Worm (Caenorhabditis elegans) whole organism, late embryonic: ENCODE data around the gene F16H6.9.

Source experiments
- npax-4 ChIP-seq: sonication (generic microtip); optimal IDR thresholded peaks from 2 replicates; lab custom pipeline; 2016; ENCODE audit warnings: missing genetic modification characterization, missing compliant biosample characterization
- pax-1 ChIP-seq: fragments of 150-350 bp; optimal IDR thresholded peaks from 2 replicates; lab custom pipeline; 2014; ENCODE audit warnings: missing biosample characterization, missing genetic modification characterization
- pha-4 ChIP-seq: fragments of 150-350 bp; optimal IDR thresholded peaks from 2 replicates; lab custom pipeline; 2018; ENCODE audit warnings: missing biosample characterization, missing genetic modification reagents, missing genetic modification characterization
- sdc-2 ChIP-seq: sonication (generic microtip); optimal IDR thresholded peaks from 2 replicates; lab custom pipeline; 2016; ENCODE audit warnings: missing genotype, missing genetic modification characterization, missing compliant biosample characterization

DNA sequence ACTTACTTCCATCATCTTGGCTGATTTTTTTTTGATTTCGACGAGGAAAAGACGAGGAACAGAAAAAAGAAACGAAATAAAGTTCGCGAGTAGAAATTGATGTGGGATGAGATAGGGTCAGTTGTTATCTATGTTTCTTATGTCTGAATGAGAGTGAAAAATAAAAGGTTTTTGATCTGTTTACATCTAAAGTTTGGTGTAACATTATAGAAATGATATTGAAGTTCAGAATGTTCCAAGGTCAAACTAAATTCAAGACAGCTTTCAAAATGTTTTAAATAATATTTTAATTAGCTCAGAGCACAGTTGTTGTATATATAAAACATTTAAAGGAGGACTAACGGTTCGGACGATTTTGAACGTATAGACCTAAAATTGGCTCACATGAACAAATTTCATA is 7.8 kb upstream of the F16H6.9 start, which contains the start of gene F16H6.7:
- TF ChIP-seq pax-1 (tag; lab: Kevin White, UChicago), result no peak
- TF ChIP-seq npax-4 (tag; lab: Kevin White, UChicago), result no peak
- TF ChIP-seq pha-4, result no peak
- no peak for TF ChIP-seq sdc-2 (tag; lab: Kevin White, UChicago)
